Worm (Caenorhabditis elegans) whole organism, young adult: ENCODE data around the gene B0495.9.
A peak's percentile ranks its signal among the peaks of the same experiment; 100 is the strongest.

ENCODE experiments used
- B0035.1 ChIP-seq: sonication (generic microtip); optimal IDR thresholded peaks from 2 replicates; lab custom pipeline; 2016; ENCODE audit warnings: missing genetic modification characterization, mild to moderate bottlenecking, missing compliant biosample characterization, missing genotype, missing genetic modification reagents
- D2030.7 ChIP-seq: fragments of 200-800 bp; sonication (Bioruptor generic); IDR thresholded peaks from 2 replicates; pipeline ENCODE4 v1.3.6; 2022; ENCODE audit warnings: missing genetic modification reagents, missing genetic modification characterization, missing compliant biosample characterization
- F52B5.7 ChIP-seq: sonication (generic microtip); optimal IDR thresholded peaks from 2 replicates; lab custom pipeline; 2016; ENCODE audit warnings: mild to moderate bottlenecking, missing genetic modification characterization, missing compliant biosample characterization
- F55B11.4 ChIP-seq: sonication (generic microtip); optimal IDR thresholded peaks from 2 replicates; lab custom pipeline; 2016; ENCODE audit warnings: missing compliant biosample characterization, missing genetic modification characterization, borderline replicate concordance; ENCODE audit not compliant: insufficient read depth
- T07F8.4 ChIP-seq: sonication (generic microtip); optimal IDR thresholded peaks from 2 replicates; lab custom pipeline; 2016; ENCODE audit warnings: mild to moderate bottlenecking, missing genetic modification characterization, moderate library complexity, missing compliant biosample characterization
- Y56A3A.18 ChIP-seq: fragments of 200-800 bp; sonication (Bioruptor generic); IDR thresholded peaks from 2 replicates; pipeline ENCODE4 v1.3.6; 2022; ENCODE audit warnings: missing genetic modification reagents, missing genetic modification characterization, missing compliant biosample characterization
- Y95B8A.8 ChIP-seq: fragments of 200-800 bp; sonication (Bioruptor generic); IDR thresholded peaks from 2 replicates; pipeline ENCODE4 v1.3.6; 2022; ENCODE audit warnings: missing genetic modification reagents, missing genetic modification characterization, missing compliant biosample characterization
- akir-1 ChIP-seq: fragments of 200-800 bp; sonication (Bioruptor generic); optimal IDR thresholded peaks from 2 replicates; lab custom pipeline; 2018; ENCODE audit warnings: mild to moderate bottlenecking, missing genetic modification characterization, moderate library complexity, missing compliant biosample characterization
- ama-1 ChIP-seq, 3 experiments: fragments of 150-350 bp in 1 of 3; sonication (generic microtip) in 2 of 3; optimal IDR thresholded peaks; 2 replicates each; lab custom pipeline; 2014 to 2018; ENCODE audit warnings: missing biosample characterization in 2 of 3, missing genetic modification characterization in 2 of 3, missing genetic modification reagents in 2 of 3
- athp-1 ChIP-seq: sonication (generic microtip); optimal IDR thresholded peaks from 2 replicates; lab custom pipeline; 2017; ENCODE audit warnings: mild to moderate bottlenecking, missing genetic modification characterization, missing compliant biosample characterization
- attf-5 ChIP-seq: fragments of 200-800 bp; sonication (Bioruptor generic); optimal IDR thresholded peaks from 2 replicates; lab custom pipeline; 2018; ENCODE audit warnings: mild to moderate bottlenecking, missing genetic modification characterization, missing compliant biosample characterization
- ccch-3 ChIP-seq: fragments of 200-800 bp; sonication (Bioruptor generic); optimal IDR thresholded peaks from 2 replicates; lab custom pipeline; 2018; ENCODE audit warnings: mild to moderate bottlenecking, missing genetic modification characterization, missing compliant biosample characterization
- ceh-91 ChIP-seq: fragments of 200-800 bp; sonication (Bioruptor generic); IDR thresholded peaks from 2 replicates; pipeline ENCODE4 v1.3.6; 2022; ENCODE audit warnings: missing genetic modification reagents, missing genetic modification characterization, missing compliant biosample characterization
- dpff-1 ChIP-seq: sonication (generic microtip); optimal IDR thresholded peaks from 2 replicates; lab custom pipeline; 2017; ENCODE audit warnings: mild to moderate bottlenecking, missing genetic modification characterization, missing compliant biosample characterization
- dpl-1 ChIP-seq: fragments of 150-350 bp; optimal IDR thresholded peaks from 2 replicates; lab custom pipeline; 2014; ENCODE audit warnings: missing biosample characterization, missing genetic modification reagents, missing genetic modification characterization
- egl-44 ChIP-seq: fragments of 200-800 bp; sonication (Bioruptor generic); IDR thresholded peaks from 2 replicates; pipeline ENCODE4 v1.3.6; 2022; ENCODE audit warnings: missing genetic modification reagents, missing genetic modification characterization, missing compliant biosample characterization
- ets-4 ChIP-seq: fragments of 200-800 bp; sonication (Bioruptor generic); optimal IDR thresholded peaks from 2 replicates; lab custom pipeline; 2018; ENCODE audit warnings: mild to moderate bottlenecking, missing genetic modification characterization, missing compliant biosample characterization
- gei-17 ChIP-seq: fragments of 200-800 bp; sonication (Bioruptor generic); optimal IDR thresholded peaks from 2 replicates; lab custom pipeline; 2018; ENCODE audit warnings: mild to moderate bottlenecking, missing genetic modification characterization, missing compliant biosample characterization
- hmg-1.2 ChIP-seq: fragments of 200-800 bp; sonication (Bioruptor generic); IDR thresholded peaks from 2 replicates; pipeline ENCODE4 v1.3.6; 2022; ENCODE audit warnings: missing genetic modification reagents, missing genetic modification characterization, missing compliant biosample characterization
- hsf-1 ChIP-seq: fragments of 200-800 bp; sonication (Bioruptor generic); IDR thresholded peaks from 2 replicates; pipeline ENCODE4 v1.3.6; 2022; ENCODE audit warnings: missing genetic modification reagents, missing genetic modification characterization, missing compliant biosample characterization
- lin-26 ChIP-seq: fragments of 200-800 bp; sonication (Bioruptor generic); IDR thresholded peaks from 2 replicates; pipeline ENCODE4 v1.3.6; 2022; ENCODE audit warnings: missing genetic modification reagents, missing genetic modification characterization, missing compliant biosample characterization
- lin-40 ChIP-seq: sonication (generic microtip); optimal IDR thresholded peaks from 2 replicates; lab custom pipeline; 2016; ENCODE audit warnings: missing genetic modification characterization, mild to moderate bottlenecking, missing compliant biosample characterization, missing genotype, missing genetic modification reagents
- lin-54 ChIP-seq: fragments of 200-800 bp; sonication (Bioruptor generic); optimal IDR thresholded peaks from 2 replicates; lab custom pipeline; 2018; ENCODE audit warnings: mild to moderate bottlenecking, missing genetic modification characterization, missing compliant biosample characterization
- madf-3 ChIP-seq: fragments of 200-800 bp; sonication (Bioruptor generic); IDR thresholded peaks from 2 replicates; pipeline ENCODE4 v1.3.6; 2022; ENCODE audit warnings: missing genetic modification reagents, missing genetic modification characterization, missing compliant biosample characterization
- madf-6 ChIP-seq: fragments of 200-800 bp; sonication (Bioruptor generic); IDR thresholded peaks from 2 replicates; pipeline ENCODE4 v1.3.6; 2022; ENCODE audit warnings: missing genetic modification reagents, missing genetic modification characterization, missing compliant biosample characterization
- nfya-1 ChIP-seq: sonication (generic microtip); optimal IDR thresholded peaks from 2 replicates; lab custom pipeline; 2017; ENCODE audit warnings: antibody characterized with exemption, missing compliant biosample characterization, missing genetic modification characterization, borderline replicate concordance; ENCODE audit not compliant: insufficient read depth
- nhr-80 ChIP-seq: sonication (generic microtip); optimal IDR thresholded peaks from 2 replicates; lab custom pipeline; 2016; ENCODE audit warnings: missing genetic modification characterization, missing compliant biosample characterization
- nhr-90 ChIP-seq: sonication (generic microtip); optimal IDR thresholded peaks from 2 replicates; lab custom pipeline; 2016; ENCODE audit warnings: missing genotype, mild to moderate bottlenecking, missing genetic modification characterization, missing compliant biosample characterization
- rcor-1 ChIP-seq: fragments of 200-800 bp; sonication (Bioruptor generic); IDR thresholded peaks from 2 replicates; pipeline ENCODE4 v1.3.6; 2022; ENCODE audit warnings: missing genetic modification reagents, missing genetic modification characterization, missing compliant biosample characterization
- repo-1 ChIP-seq: sonication (generic microtip); optimal IDR thresholded peaks from 2 replicates; lab custom pipeline; 2017; ENCODE audit warnings: mild to moderate bottlenecking, missing genetic modification characterization, missing compliant biosample characterization
- sea-2 ChIP-seq: fragments of 200-800 bp; sonication (Bioruptor generic); IDR thresholded peaks from 2 replicates; pipeline ENCODE4 v1.3.6; 2022; ENCODE audit warnings: missing genetic modification characterization, missing compliant biosample characterization
- snpc-1.1 ChIP-seq: sonication (generic microtip); optimal IDR thresholded peaks from 2 replicates; lab custom pipeline; 2017; ENCODE audit warnings: missing genetic modification characterization, mild to moderate bottlenecking, missing compliant biosample characterization, antibody characterized with exemption, moderate library complexity, missing genotype, missing genetic modification reagents; ENCODE audit not compliant: insufficient read depth
- zfh-2 ChIP-seq: fragments of 200-800 bp; sonication (Bioruptor generic); conservative IDR thresholded peaks from 2 replicates; pipeline ENCODE4 v1.3.6; 2022; ENCODE audit warnings: missing genetic modification reagents, missing genetic modification characterization, missing compliant biosample characterization
- ztf-28 ChIP-seq: fragments of 200-800 bp; sonication (Bioruptor generic); IDR thresholded peaks from 2 replicates; pipeline ENCODE4 v1.3.6; 2022; ENCODE audit warnings: missing genetic modification reagents, missing genetic modification characterization, missing compliant biosample characterization

B0495.9 gene

ce11 chrII:7662008-7662686, 46.4 kb downstream of the B0495.9 start, which contains the start of gene alfa-1:
Gene alfa-1 (minus strand): TSS chrII:7662522.
- no peak for TF ChIP-seq ceh-91 (GFP tag; lab: Robert Waterston, UW)
- TF ChIP-seq attf-5 (GFP tag; lab: Kevin White, UChicago), result peak; percentile 61
- TF ChIP-seq athp-1, result no peak
- no peak for TF ChIP-seq ztf-28 (GFP tag; lab: Robert Waterston, UW)
- peak; percentile 18 for TF ChIP-seq lin-54 (GFP tag; lab: Kevin White, UChicago)
- TF ChIP-seq T07F8.4 (tag; lab: Kevin White, UChicago), result no peak
- no peak for TF ChIP-seq akir-1
- TF ChIP-seq snpc-1.1 (tag; lab: Kevin White, UChicago), result no peak
- no peak for TF ChIP-seq egl-44 (GFP tag; lab: Robert Waterston, UW)
- TF ChIP-seq ccch-3 (GFP tag; lab: Kevin White, UChicago), result no peak
- no peak for TF ChIP-seq repo-1 (tag; lab: Kevin White, UChicago)
- TF ChIP-seq dpl-1, result no peak
- TF ChIP-seq madf-6, result 0 out of 2 replicates have a peak, but pooled peaks have one; percentile 16
- TF ChIP-seq Y95B8A.8, result no peak
- no peak for TF ChIP-seq sea-2
- TF ChIP-seq nfya-1 (tag; lab: Kevin White, UChicago), result no peak
- TF ChIP-seq rcor-1 (GFP tag; lab: Robert Waterston, UW), result no peak
- TF ChIP-seq Y56A3A.18, result no peak
- no peak for TF ChIP-seq nhr-90 (tag; lab: Kevin White, UChicago)
- no peak for TF ChIP-seq D2030.7
- no peak for TF ChIP-seq zfh-2
- TF ChIP-seq ets-4, result no peak
- TF ChIP-seq gei-17 (GFP tag; lab: Kevin White, UChicago), result no peak
- no peak for TF ChIP-seq ama-1 (optimal IDR thresholded peaks at IDR 0.05; lab: Kevin White, UChicago)
- TF ChIP-seq ama-1 (GFP tag; optimal IDR thresholded peaks at IDR 0.05; lab: Kevin White, UChicago), result no peak
- TF ChIP-seq B0035.1 (tag; lab: Kevin White, UChicago), result no peak
- TF ChIP-seq F55B11.4 (tag; lab: Kevin White, UChicago), result no peak
- TF ChIP-seq lin-26 (GFP tag; lab: Robert Waterston, UW), result no peak
- TF ChIP-seq nhr-80 (tag; lab: Kevin White, UChicago), result peak; percentile 64
- TF ChIP-seq hsf-1, result no peak
- peak; percentile 27; the same call in 1 of the 2 replicates for TF ChIP-seq hmg-1.2 (GFP tag; lab: Robert Waterston, UW)
- no peak for TF ChIP-seq F52B5.7 (tag; lab: Kevin White, UChicago)
- TF ChIP-seq madf-3, result no peak
- no peak for TF ChIP-seq lin-40
- no peak for TF ChIP-seq dpff-1 (tag; lab: Kevin White, UChicago)
